Fruit fly (Drosophila melanogaster): Measurements from ENCODE around the gene Atg2.
A peak's percentile ranks its signal among the peaks of the same experiment; 100 is the strongest.

Atg2 gene

dm6 chr3L:2824024-2824687, 50.0 kb downstream of the Atg2 start (continued):
- TF ChIP-seq CG11902 (GFP tag; optimal IDR thresholded peaks at IDR 0.05) (peak; percentile 97), CG11762 (GFP tag; optimal IDR thresholded peaks at IDR 0.05; ENCODE audit: insufficient read depth) (peak; percentile 98), CG4318 (GFP tag; optimal IDR thresholded peaks at IDR 0.05) (peak; percentile 98), CG6163 (GFP tag; IDR thresholded peaks at IDR 0.05) (peak; percentile 94), Sox14 (GFP tag; optimal IDR thresholded peaks at IDR 0.05) (peak; percentile 99), CG3032 (tag; optimal IDR thresholded peaks at IDR 0.05) (peak; percentile 99), fd85E (GFP tag; optimal IDR thresholded peaks at IDR 0.05) (peak; percentile 87), CG7368 (GFP tag; optimal IDR thresholded peaks at IDR 0.05) (peak; percentile 97), lz (GFP tag; optimal IDR thresholded peaks at IDR 0.05) (peak; percentile 99), pdm3 (GFP tag; optimal IDR thresholded peaks at IDR 0.05) (peak; percentile 99), esn (GFP tag; optimal IDR thresholded peaks at IDR 0.05) (peak; percentile 99), CG3919 (GFP tag; optimal IDR thresholded peaks at IDR 0.05) (peak; percentile 99), topi (GFP tag; optimal IDR thresholded peaks at IDR 0.05) (peak; percentile 99), CG11294 (GFP tag; IDR thresholded peaks at IDR 0.05) (peak; percentile 91), Hr4 (GFP tag; optimal IDR thresholded peaks at IDR 0.05) (peak; percentile 98), CG10669 (GFP tag; optimal IDR thresholded peaks at IDR 0.05) (peak; percentile 99), vri (GFP tag; optimal IDR thresholded peaks at IDR 0.05) (peak; percentile 97), Gug (GFP tag; IDR thresholded peaks at IDR 0.05) (peak; percentile 96), CG6808 (GFP tag; optimal IDR thresholded peaks at IDR 0.05) (peak; percentile 97), dac (GFP tag; optimal IDR thresholded peaks at IDR 0.05) (peak; percentile 94), achi (GFP tag; optimal IDR thresholded peaks at IDR 0.05) (peak; percentile 99), CG34406 (GFP tag; optimal IDR thresholded peaks at IDR 0.05) (peak; percentile 99), CG6854 (GFP tag; optimal IDR thresholded peaks at IDR 0.05) (peak; percentile 95), spab (GFP tag; optimal IDR thresholded peaks at IDR 0.05) (peak; percentile 99), cyc (GFP tag; optimal IDR thresholded peaks at IDR 0.05) (peak; percentile 96), Hr39 (GFP tag; optimal IDR thresholded peaks at IDR 0.05) (peak; percentile 98), Met (GFP tag; optimal IDR thresholded peaks at IDR 0.05) (peak; percentile 99)

dm6 chr3L:2824731-2825130, 50.6 kb downstream of the Atg2 start:
- no peak for TF ChIP-seq CG8319 (GFP tag; optimal IDR thresholded peaks at IDR 0.05)
- peak; percentile 73 for TF ChIP-seq Eip78C (GFP tag)

dm6 chr3L:2825377-2825776, 51.2 kb downstream of the Atg2 start:
- 0 out of 3 replicates have a peak, but pooled peaks have one; percentile 5 for TF ChIP-seq CG6163 (GFP tag; IDR thresholded peaks at IDR 0.05)
- peak; percentile 56 for TF ChIP-seq Eip78C (GFP tag)
- TF ChIP-seq CG3919 (GFP tag; optimal IDR thresholded peaks at IDR 0.05): peak; percentile 15
- TF ChIP-seq Ets96B (tag; optimal IDR thresholded peaks at IDR 0.05): peak; percentile 33
- peak; percentile 6 for TF ChIP-seq Hr39 (GFP tag; optimal IDR thresholded peaks at IDR 0.05)
- TF ChIP-seq eg (GFP tag; IDR thresholded peaks at IDR 0.05): 0 out of 3 replicates have a peak, but pooled peaks have one; percentile 31
- no peak for TF ChIP-seq pdm3 (GFP tag; optimal IDR thresholded peaks at IDR 0.05)
- TF ChIP-seq CG32006 (GFP tag; optimal IDR thresholded peaks at IDR 0.05): peak; percentile 37
- TF ChIP-seq CG15336 (GFP tag; IDR thresholded peaks at IDR 0.05): peak; percentile 30; the same call in 1 of the 2 replicates
- no peak for TF ChIP-seq CG10631 (GFP tag; optimal IDR thresholded peaks at IDR 0.05)
- TF ChIP-seq svp (GFP tag): peak; percentile 52
- TF ChIP-seq CG6854 (GFP tag; optimal IDR thresholded peaks at IDR 0.05): no peak
- peak; percentile 23 for TF ChIP-seq OdsH (GFP tag; optimal IDR thresholded peaks at IDR 0.05)
- TF ChIP-seq Eip75B (GFP tag; optimal IDR thresholded peaks at IDR 0.05): peak; percentile 6
- TF ChIP-seq CG16779 (tag; optimal IDR thresholded peaks at IDR 0.05): no peak
- no peak for TF ChIP-seq CG6808 (GFP tag; optimal IDR thresholded peaks at IDR 0.05)
- TF ChIP-seq CG11294 (GFP tag; IDR thresholded peaks at IDR 0.05): no peak
- TF ChIP-seq CG3032 (tag; optimal IDR thresholded peaks at IDR 0.05): peak; percentile 26
- TF ChIP-seq achi (GFP tag; optimal IDR thresholded peaks at IDR 0.05): peak; percentile 9
- peak; percentile 21 for TF ChIP-seq acj6 (GFP tag; optimal IDR thresholded peaks at IDR 0.05)
- TF ChIP-seq spab (GFP tag; optimal IDR thresholded peaks at IDR 0.05): no peak
- TF ChIP-seq CG10669 (GFP tag; optimal IDR thresholded peaks at IDR 0.05): peak; percentile 6
- peak; percentile 11 for TF ChIP-seq CG7368 (GFP tag; optimal IDR thresholded peaks at IDR 0.05)
